Fruit fly (Drosophila melanogaster) whole organism, embryonic: Measurements from ENCODE around the gene ND-PDSW.

Source experiments
- Ada2b ChIP-seq: fragments of 200-800 bp; sonication (Bioruptor generic); IDR thresholded peaks from 2 replicates; pipeline ENCODE4 v1.3.6; 2022; ENCODE audit warnings: missing biosample characterization, missing genetic modification characterization
- CG1024 ChIP-seq: fragments of 200-800 bp; sonication (Bioruptor generic); IDR thresholded peaks from 2 replicates; pipeline ENCODE4 v1.3.6; 2022; ENCODE audit warnings: missing biosample characterization, missing genetic modification characterization
- CG10543 ChIP-seq: fragments of 200-800 bp; sonication (Bioruptor generic); optimal IDR thresholded peaks from 3 replicates; lab custom pipeline; 2017; ENCODE audit warnings: missing biosample characterization, mild to moderate bottlenecking, missing genetic modification characterization, moderate library complexity
- CG10654 ChIP-seq: fragments of 200-800 bp; sonication (Bioruptor generic); optimal IDR thresholded peaks from 2 replicates; lab custom pipeline; 2016; ENCODE audit warnings: missing biosample characterization, missing genetic modification characterization
- CG12942 ChIP-seq: fragments of 200-800 bp; sonication (Bioruptor generic); optimal IDR thresholded peaks from 3 replicates; lab custom pipeline; 2016; ENCODE audit warnings: missing biosample characterization, missing genetic modification characterization
- CG13296 ChIP-seq: fragments of 200-800 bp; sonication (Bioruptor generic); optimal IDR thresholded peaks from 3 replicates; lab custom pipeline; 2018; ENCODE audit warnings: missing biosample characterization, mild to moderate bottlenecking, missing genetic modification characterization
- CG13424 ChIP-seq: fragments of 200-800 bp; sonication (Bioruptor generic); optimal IDR thresholded peaks from 2 replicates; lab custom pipeline; 2019; ENCODE audit warnings: missing biosample characterization, mild to moderate bottlenecking, missing genetic modification characterization, moderate library complexity
- CG1529 ChIP-seq: fragments of 200-800 bp; sonication (Bioruptor generic); optimal IDR thresholded peaks from 3 replicates; lab custom pipeline; 2018; ENCODE audit warnings: missing biosample characterization, missing genetic modification characterization
- CG1602 ChIP-seq: fragments of 200-800 bp; sonication (Bioruptor generic); optimal IDR thresholded peaks from 3 replicates; lab custom pipeline; 2016; ENCODE audit warnings: missing biosample characterization, missing genetic modification characterization
- CG17385 ChIP-seq: fragments of 200-800 bp; sonication (Bioruptor generic); optimal IDR thresholded peaks from 3 replicates; lab custom pipeline; 2018; ENCODE audit warnings: missing biosample characterization, mild to moderate bottlenecking, missing genetic modification characterization
- CG17829 ChIP-seq: fragments of 200-800 bp; optimal IDR thresholded peaks from 2 replicates; lab custom pipeline; 2019; ENCODE audit warnings: missing biosample characterization, mild to moderate bottlenecking, missing genetic modification characterization, moderate library complexity
- CG1792 ChIP-seq: fragments of 200-800 bp; sonication (Bioruptor generic); optimal IDR thresholded peaks from 2 replicates; lab custom pipeline; 2016; ENCODE audit warnings: missing biosample characterization, missing genetic modification characterization
- CG18476 ChIP-seq: fragments of 200-800 bp; sonication (Bioruptor generic); optimal IDR thresholded peaks from 2 replicates; lab custom pipeline; 2016; ENCODE audit warnings: missing biosample characterization, mild to moderate bottlenecking, missing genetic modification characterization
- CG18619 ChIP-seq: fragments of 200-800 bp; sonication (Bioruptor generic); optimal IDR thresholded peaks from 3 replicates; lab custom pipeline; 2017; ENCODE audit warnings: missing biosample characterization, mild to moderate bottlenecking, missing genetic modification characterization
- CG2202 ChIP-seq: fragments of 200-800 bp; sonication (Bioruptor generic); optimal IDR thresholded peaks from 2 replicates; lab custom pipeline; 2018; ENCODE audit warnings: missing biosample characterization, mild to moderate bottlenecking, missing genetic modification characterization
- CG2889 ChIP-seq: fragments of 200-800 bp; sonication (Bioruptor generic); IDR thresholded peaks from 3 replicates; pipeline ENCODE4 v1.3.6; 2022; ENCODE audit warnings: missing biosample characterization, missing genetic modification characterization
- CG30020 ChIP-seq: fragments of 200-800 bp; optimal IDR thresholded peaks from 2 replicates; lab custom pipeline; 2019; ENCODE audit warnings: missing biosample characterization, mild to moderate bottlenecking, missing genetic modification characterization, moderate library complexity
- CG3163 ChIP-seq: fragments of 200-800 bp; sonication (Bioruptor generic); optimal IDR thresholded peaks from 3 replicates; lab custom pipeline; 2016; ENCODE audit warnings: missing biosample characterization, missing genetic modification characterization
- CG4854 ChIP-seq: fragments of 200-800 bp; sonication (Bioruptor generic); optimal IDR thresholded peaks from 2 replicates; lab custom pipeline; 2016; ENCODE audit warnings: missing biosample characterization, missing genetic modification characterization, inconsistent platforms
- CG8089 ChIP-seq: fragments of 200-800 bp; sonication (Bioruptor generic); optimal IDR thresholded peaks from 3 replicates; lab custom pipeline; 2016; ENCODE audit warnings: missing biosample characterization, missing genetic modification characterization
- CG8388 ChIP-seq: fragments of 200-800 bp; sonication (Bioruptor generic); optimal IDR thresholded peaks from 2 replicates; lab custom pipeline; 2019; ENCODE audit warnings: missing biosample characterization, mild to moderate bottlenecking, missing genetic modification characterization, moderate library complexity
- Camta ChIP-seq: fragments of 200-800 bp; sonication (Bioruptor generic); optimal IDR thresholded peaks from 2 replicates; lab custom pipeline; 2016; ENCODE audit warnings: missing biosample characterization, missing genetic modification characterization
- Dek ChIP-seq: fragments of 200-800 bp; sonication (Bioruptor generic); optimal IDR thresholded peaks from 3 replicates; lab custom pipeline; 2019; ENCODE audit warnings: missing biosample characterization, mild to moderate bottlenecking, missing genetic modification characterization, moderate library complexity
- Dll ChIP-seq: fragments of 200-800 bp; sonication (Bioruptor generic); IDR thresholded peaks from 4 replicates; pipeline ENCODE4 v1.3.6; 2022; ENCODE audit warnings: missing biosample characterization, missing genetic modification characterization; ENCODE audit not compliant: partially characterized antibody
- GATAe ChIP-seq: fragments of 200-800 bp; sonication (Bioruptor generic); conservative IDR thresholded peaks from 2 replicates; pipeline ENCODE4 v1.3.6; 2022; ENCODE audit warnings: missing biosample characterization, missing genetic modification characterization
- HLH3B ChIP-seq: fragments of 200-800 bp; sonication (Bioruptor generic); IDR thresholded peaks from 2 replicates; pipeline ENCODE4 v1.3.6; 2022; ENCODE audit warnings: missing biosample characterization, missing genetic modification characterization
- Kr ChIP-seq: fragments of 200-800 bp; sonication (Bioruptor generic); optimal IDR thresholded peaks from 2 replicates; lab custom pipeline; 2017; ENCODE audit warnings: missing biosample characterization, mild to moderate bottlenecking, missing genetic modification characterization
- Meics ChIP-seq: fragments of 200-800 bp; sonication (Bioruptor generic); optimal IDR thresholded peaks from 2 replicates; lab custom pipeline; 2017; ENCODE audit warnings: missing biosample characterization, mild to moderate bottlenecking, missing genetic modification characterization
- Nf-YB ChIP-seq: fragments of 200-800 bp; sonication (Bioruptor generic); optimal IDR thresholded peaks from 3 replicates; lab custom pipeline; 2019; ENCODE audit warnings: missing biosample characterization, mild to moderate bottlenecking, missing genetic modification characterization, moderate library complexity
- Nf-YC ChIP-seq: fragments of 200-800 bp; optimal IDR thresholded peaks from 3 replicates; lab custom pipeline; 2019; ENCODE audit warnings: missing biosample characterization, mild to moderate bottlenecking, missing genetic modification characterization, moderate library complexity
- Ptx1 ChIP-seq: fragments of 200-800 bp; sonication (Bioruptor generic); IDR thresholded peaks from 2 replicates; pipeline ENCODE4 v1.3.6; 2022; ENCODE audit warnings: missing biosample characterization, missing genetic modification characterization
- Six4 ChIP-seq: fragments of 200-800 bp; sonication (Bioruptor generic); optimal IDR thresholded peaks from 2 replicates; lab custom pipeline; 2016; ENCODE audit warnings: missing biosample characterization, missing genetic modification characterization
- Sry-δ ChIP-seq: fragments of 200-800 bp; sonication (Bioruptor generic); optimal IDR thresholded peaks from 2 replicates; lab custom pipeline; 2016; ENCODE audit warnings: missing biosample characterization, missing genetic modification characterization
- YL-1 ChIP-seq: fragments of 200-800 bp; sonication (Bioruptor generic); optimal IDR thresholded peaks from 3 replicates; lab custom pipeline; 2017; ENCODE audit warnings: missing biosample characterization, mild to moderate bottlenecking, missing genetic modification characterization
- bsh ChIP-seq, 2 experiments: fragments of 200-800 bp; sonication (Bioruptor generic); optimal IDR thresholded peaks; 2 replicates each; lab custom pipeline; 2017 to 2018; ENCODE audit warnings: mild to moderate bottlenecking in 2 of 2, missing biosample characterization in 2 of 2, missing genetic modification characterization in 2 of 2, moderate library complexity in 1 of 2
- cato ChIP-seq: fragments of 200-800 bp; sonication (Bioruptor generic); optimal IDR thresholded peaks from 2 replicates; lab custom pipeline; 2016; ENCODE audit warnings: missing biosample characterization, missing genetic modification characterization, borderline replicate concordance
- chif ChIP-seq, 2 experiments: fragments of 200-800 bp; sonication (Bioruptor generic); optimal IDR thresholded peaks; 3 replicates each; lab custom pipeline; 2016; ENCODE audit warnings: missing biosample characterization in 2 of 2, missing genetic modification characterization in 2 of 2
- chn ChIP-seq: fragments of 200-800 bp; sonication (Bioruptor generic); optimal IDR thresholded peaks from 2 replicates; lab custom pipeline; 2016; ENCODE audit warnings: missing biosample characterization, missing genetic modification characterization
- dm ChIP-seq: fragments of 200-800 bp; sonication (Bioruptor generic); optimal IDR thresholded peaks from 3 replicates; lab custom pipeline; 2016; ENCODE audit warnings: missing biosample characterization, missing genetic modification characterization
- en ChIP-seq: fragments of 200-800 bp; sonication (Bioruptor generic); optimal IDR thresholded peaks from 2 replicates; lab custom pipeline; 2016; ENCODE audit warnings: missing biosample characterization, missing genetic modification characterization
- fd96Cb ChIP-seq: fragments of 200-800 bp; sonication (Bioruptor generic); optimal IDR thresholded peaks from 2 replicates; lab custom pipeline; 2018; ENCODE audit warnings: missing biosample characterization, mild to moderate bottlenecking, missing genetic modification characterization, moderate library complexity
- fru ChIP-seq: fragments of >200 bp; optimal IDR thresholded peaks from 2 replicates; lab custom pipeline; 2017
- grau ChIP-seq: fragments of 200-800 bp; optimal IDR thresholded peaks from 3 replicates; lab custom pipeline; 2019; ENCODE audit warnings: missing biosample characterization, mild to moderate bottlenecking, missing genetic modification characterization, moderate library complexity
- luna ChIP-seq: fragments of 200-800 bp; sonication (Bioruptor generic); optimal IDR thresholded peaks from 2 replicates; lab custom pipeline; 2016; ENCODE audit warnings: missing biosample characterization, missing genetic modification characterization
- prd ChIP-seq, 3 experiments: fragments of >200 bp in 2 of 3; fragments of 200-800 bp in 1 of 3; sonication (Bioruptor generic) in 1 of 3; optimal IDR thresholded peaks in 2 of 3; IDR thresholded peaks in 1 of 3; 2 replicates in 2 of 3; 3 replicates in 1 of 3; pipeline versions ENCODE4 v1.3.6 to Lab custom; 2017 to 2022; ENCODE audit warnings: missing biosample characterization in 1 of 3, missing genetic modification characterization in 1 of 3
- pum ChIP-seq: fragments of 200-800 bp; sonication (Bioruptor generic); optimal IDR thresholded peaks from 2 replicates; lab custom pipeline; 2016; ENCODE audit warnings: missing biosample characterization, missing genetic modification characterization
- slp2 ChIP-seq: fragments of 200-800 bp; sonication (Bioruptor generic); optimal IDR thresholded peaks from 2 replicates; lab custom pipeline; 2016; ENCODE audit warnings: missing biosample characterization, missing genetic modification characterization
- so ChIP-seq: fragments of 200-800 bp; sonication (Bioruptor generic); IDR thresholded peaks from 3 replicates; pipeline ENCODE4 v1.3.6; 2022; ENCODE audit warnings: missing biosample characterization, missing genetic modification characterization
- tin ChIP-seq: fragments of 200-800 bp; sonication (Bioruptor generic); optimal IDR thresholded peaks from 3 replicates; lab custom pipeline; 2016; ENCODE audit warnings: missing biosample characterization, missing genetic modification characterization
- toy ChIP-seq: fragments of 200-800 bp; sonication (Bioruptor generic); IDR thresholded peaks from 2 replicates; pipeline ENCODE4 v1.3.6; 2022; ENCODE audit warnings: missing biosample characterization, missing genetic modification characterization
- ttk ChIP-seq: fragments of 200-800 bp; sonication (Bioruptor generic); IDR thresholded peaks from 2 replicates; pipeline ENCODE4 v2.1.2; 2022; ENCODE audit warnings: missing biosample characterization, missing genetic modification characterization

The ND-PDSW gene

DNA sequence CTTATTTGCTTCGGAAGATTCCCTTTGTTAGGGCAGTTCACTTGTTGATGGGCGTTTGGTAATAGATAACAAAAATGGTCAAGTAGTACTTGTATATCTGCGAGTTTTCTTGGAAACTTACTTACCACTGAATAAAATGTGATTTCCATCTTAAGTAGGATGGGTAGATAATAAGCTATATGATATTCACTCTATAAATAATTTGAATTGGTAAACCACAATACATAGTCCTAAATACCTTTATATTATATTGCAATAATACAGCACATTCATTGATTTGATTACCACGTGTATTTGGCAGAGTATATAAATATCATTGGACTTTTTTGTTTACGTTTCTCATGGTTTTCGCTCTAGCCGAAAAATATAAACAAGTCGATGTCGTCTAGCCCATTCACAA lies 10.0 kb downstream of the ND-PDSW start (continued):
- TF ChIP-seq CG1529 (GFP tag; lab: Kevin White, UChicago), result no peak
- no peak for TF ChIP-seq CG8089
- TF ChIP-seq slp2 (GFP tag; lab: Kevin White, UChicago), result peak; percentile 2
- TF ChIP-seq grau (tag; lab: Kevin White, UChicago), result peak; percentile 73
- no peak for TF ChIP-seq HLH3B
- peak; percentile 82 for TF ChIP-seq CG18619
- no peak for TF ChIP-seq Dll (GFP tag; lab: Robert Waterston, UW)
- peak; percentile 25 to 34 for TF ChIP-seq chif (GFP tag; optimal IDR thresholded peaks at IDR 0.05; lab: Kevin White, UChicago)
- TF ChIP-seq prd (optimal IDR thresholded peaks at IDR 0.05; lab: Kevin White, UChicago), result no peak
- no peak for TF ChIP-seq prd (GFP tag; IDR thresholded peaks at IDR 0.05; lab: Robert Waterston, UW)
- TF ChIP-seq Sry-δ, result no peak
- TF ChIP-seq en (GFP tag; lab: Kevin White, UChicago), result peak; percentile 18
- TF ChIP-seq CG13296 (GFP tag; lab: Kevin White, UChicago), result peak; percentile 69
- peak; percentile 26 for TF ChIP-seq CG10654
- TF ChIP-seq CG12942 (GFP tag; lab: Kevin White, UChicago), result no peak
- peak; percentile 82 for TF ChIP-seq Ptx1 (GFP tag; lab: Robert Waterston, UW)
- TF ChIP-seq fru (lab: Kevin White, UChicago), result no peak
- TF ChIP-seq toy (GFP tag; lab: Robert Waterston, UW), result no peak
- no peak for TF ChIP-seq Kr (GFP tag; lab: Kevin White, UChicago)
- peak; percentile 16 for TF ChIP-seq CG1602 (GFP tag; lab: Kevin White, UChicago)
- peak; percentile 11 for TF ChIP-seq pum (GFP tag; lab: Kevin White, UChicago)
- no peak for TF ChIP-seq CG1024
- no peak for TF ChIP-seq dm (GFP tag; lab: Kevin White, UChicago)
- peak; percentile 77 for TF ChIP-seq Dek (tag; lab: Kevin White, UChicago)
- no peak for TF ChIP-seq CG30020 (tag; lab: Kevin White, UChicago)
- no peak for TF ChIP-seq GATAe (GFP tag; lab: Robert Waterston, UW)
- 0 out of 2 replicates have a peak, but pooled peaks have one; percentile 37 for TF ChIP-seq ttk (GFP tag; lab: Robert Waterston, UW)
- no peak for TF ChIP-seq luna (GFP tag; lab: Kevin White, UChicago)
- no peak for TF ChIP-seq so (GFP tag; lab: Robert Waterston, UW)
- TF ChIP-seq CG3163, result no peak
- TF ChIP-seq chn, result peak; percentile 32
- TF ChIP-seq CG2889 (GFP tag; lab: Robert Waterston, UW), result 0 out of 3 replicates have a peak, but pooled peaks have one; percentile 27
- TF ChIP-seq Nf-YC, result peak; percentile 33
- TF ChIP-seq Six4 (GFP tag; lab: Kevin White, UChicago), result peak; percentile 58
- TF ChIP-seq tin (GFP tag; lab: Kevin White, UChicago), result peak; percentile 72
- peak; percentile 65 for TF ChIP-seq fd96Cb (tag; lab: Kevin White, UChicago)
- peak; percentile 21 for TF ChIP-seq CG10543
- TF ChIP-seq CG17385, result peak; percentile 68
- TF ChIP-seq CG8388 (GFP tag; lab: Kevin White, UChicago), result peak; percentile 27
- peak; percentile 21 for TF ChIP-seq CG4854 (GFP tag; lab: Kevin White, UChicago)
- peak; percentile 20 for TF ChIP-seq Camta (GFP tag; lab: Kevin White, UChicago)
- peak; percentile 6 for TF ChIP-seq CG18476 (GFP tag; lab: Kevin White, UChicago)
- TF ChIP-seq CG17829, result peak; percentile 28
- no peak for TF ChIP-seq CG1792 (GFP tag; lab: Kevin White, UChicago)
- no peak for TF ChIP-seq Nf-YB (GFP tag; lab: Kevin White, UChicago)
- peak; percentile 83 for TF ChIP-seq Meics (GFP tag; lab: Kevin White, UChicago)
- peak; percentile 57; the same call in 1 of the 2 replicates for TF ChIP-seq Ada2b (GFP tag; lab: Robert Waterston, UW)
- peak; percentile 10 for TF ChIP-seq cato (GFP tag; lab: Kevin White, UChicago)
- no peak for TF ChIP-seq YL-1 (GFP tag; lab: Kevin White, UChicago)
- no peak for TF ChIP-seq CG2202 (tag; lab: Kevin White, UChicago)
- peak in 1 of 2 experiments; percentile 42 for TF ChIP-seq bsh (GFP tag; optimal IDR thresholded peaks at IDR 0.05; lab: Kevin White, UChicago)
- peak; percentile 66 for TF ChIP-seq CG13424 (tag; lab: Kevin White, UChicago)
